Worm (Caenorhabditis elegans): Measurements from ENCODE around the gene W09D6.1.

The W09D6.1 gene

DNA sequence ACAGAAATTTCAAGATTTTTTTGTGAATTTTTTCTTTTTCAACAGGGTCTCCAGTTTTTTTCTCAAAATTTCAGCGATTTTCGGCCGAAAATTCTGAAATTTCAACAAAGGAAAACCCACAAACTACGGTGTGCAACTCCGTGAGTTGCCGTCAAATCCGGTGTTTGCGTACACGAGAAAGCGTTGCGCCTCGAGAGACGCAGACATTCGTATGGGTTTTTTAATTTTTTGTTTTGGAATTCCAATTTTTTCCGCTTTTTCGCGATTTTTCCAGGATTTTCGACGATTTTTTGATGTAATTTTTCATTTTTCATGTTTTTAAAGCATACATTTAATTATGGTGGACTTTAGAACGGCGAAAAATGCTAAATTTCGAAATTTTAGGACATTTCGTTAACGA is 32.5 kb upstream of the W09D6.1 start (continued):
- TF ChIP-seq nfya-2 (GFP tag; IDR thresholded peaks at IDR 0.05), result no peak
- TF ChIP-seq sdz-38 (tag; optimal IDR thresholded peaks at IDR 0.05), result no peak

DNA sequence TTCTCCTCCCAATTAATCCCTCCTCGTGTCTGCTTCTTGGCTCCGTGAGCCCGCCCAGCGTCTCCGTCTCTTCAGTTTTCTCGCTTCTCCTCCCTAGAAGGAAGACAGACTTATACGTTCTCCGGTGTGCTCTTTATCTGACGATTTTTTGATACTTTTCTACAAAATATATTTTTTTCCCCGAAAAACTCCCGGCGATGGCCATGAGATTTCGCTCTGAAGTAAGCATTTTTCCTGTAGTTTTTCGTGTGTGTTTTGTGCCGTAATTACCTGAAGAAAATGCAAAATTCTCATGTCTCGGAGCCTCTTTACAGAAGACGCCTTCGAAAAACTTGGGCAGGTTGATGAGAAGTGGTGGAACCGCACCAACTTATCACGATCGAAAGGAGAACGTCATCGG is 32.0 kb upstream of the W09D6.1 start, which contains the start of gene spat-2:
TSS of gene spat-2 (plus strand) at position 301 of the 400 bp plus-strand sequence.
- no peak for TF ChIP-seq ztf-26 (tag; optimal IDR thresholded peaks at IDR 0.05)
- TF ChIP-seq nhr-80 (tag; optimal IDR thresholded peaks at IDR 0.05), result no peak
- TF ChIP-seq unc-130 (GFP tag; optimal IDR thresholded peaks at IDR 0.05), result no peak
- no peak for TF ChIP-seq F33H1.4 (GFP tag; IDR thresholded peaks at IDR 0.05)
- TF ChIP-seq Y53F4B.3 (GFP tag; IDR thresholded peaks at IDR 0.05), result no peak
- no peak for TF ChIP-seq Y56A3A.18 (GFP tag; IDR thresholded peaks at IDR 0.05)
- TF ChIP-seq attf-5 (GFP tag; optimal IDR thresholded peaks at IDR 0.05), result no peak
- no peak for TF ChIP-seq sea-2 (GFP tag; IDR thresholded peaks at IDR 0.05)
- TF ChIP-seq nhr-120 (GFP tag; IDR thresholded peaks at IDR 0.05), result no peak
- TF ChIP-seq tbx-9 (tag; optimal IDR thresholded peaks at IDR 0.05; ENCODE audit: borderline replicate concordance), result no peak
- no peak for TF ChIP-seq ceh-79 (tag; optimal IDR thresholded peaks at IDR 0.05)
- TF ChIP-seq nhr-179 (tag; optimal IDR thresholded peaks at IDR 0.05), result no peak
- no peak for TF ChIP-seq zfh-2 (GFP tag; conservative IDR thresholded peaks at IDR 0.05)
- TF ChIP-seq mes-4 (tag; optimal IDR thresholded peaks at IDR 0.05), result no peak

DNA sequence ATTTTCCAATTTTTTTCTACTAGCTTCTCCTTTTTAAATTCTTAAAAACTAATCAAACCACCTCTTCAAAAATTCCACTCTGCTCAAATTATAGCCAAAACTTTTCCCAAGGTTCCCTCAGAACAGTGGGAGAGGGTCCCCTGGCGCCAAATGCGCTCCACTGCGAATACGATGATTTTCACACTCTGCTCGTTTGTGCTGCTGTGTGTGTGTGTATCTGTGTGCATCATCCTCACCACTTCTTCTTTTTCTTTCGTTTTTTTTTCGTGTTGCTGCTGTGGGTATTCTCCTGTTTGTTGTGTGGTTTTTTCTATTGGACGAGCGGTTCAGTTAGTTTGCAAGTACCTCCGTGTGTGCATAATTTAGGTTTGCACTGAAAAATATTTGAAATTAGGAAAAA is 29.4 kb upstream of the W09D6.1 start:
- TF ChIP-seq mcd-1 (GFP tag; IDR thresholded peaks at IDR 0.05) (0 out of 2 replicates have a peak, but pooled peaks have one; percentile 10), F55B11.4 (tag; optimal IDR thresholded peaks at IDR 0.05; ENCODE audit: borderline replicate concordance, insufficient read depth) (no peak), zfh-2 (GFP tag; conservative IDR thresholded peaks at IDR 0.05) (0 out of 2 replicates have a peak, but pooled peaks have one; percentile 23)

ce11 chrIII:11040606-11041005 is 28.0 kb upstream of the W09D6.1 start:
- TF ChIP-seq B0035.1 (tag; optimal IDR thresholded peaks at IDR 0.05), result no peak
- TF ChIP-seq ceh-40 (GFP tag; IDR thresholded peaks at IDR 0.05), result no peak
- TF ChIP-seq nhr-80 (tag; optimal IDR thresholded peaks at IDR 0.05), result peak; percentile 29

ce11 chrIII:11045196-11045595 is 23.5 kb upstream of the W09D6.1 start:
- no peak for TF ChIP-seq sea-2 (GFP tag; IDR thresholded peaks at IDR 0.05)
- TF ChIP-seq cebp-1 (GFP tag; IDR thresholded peaks at IDR 0.05), result no peak
- no peak for TF ChIP-seq cebp-1 (tag; optimal IDR thresholded peaks at IDR 0.05)
- no peak for TF ChIP-seq hmg-1.2 (GFP tag; IDR thresholded peaks at IDR 0.05)
- no peak for TF ChIP-seq repo-1 (tag; optimal IDR thresholded peaks at IDR 0.05)
- no peak for TF ChIP-seq lsl-1 (GFP tag; optimal IDR thresholded peaks at IDR 0.05)
- TF ChIP-seq ceh-27 (GFP tag; optimal IDR thresholded peaks at IDR 0.05), result no peak
- TF ChIP-seq zfh-2 (GFP tag; conservative IDR thresholded peaks at IDR 0.05), result peak; percentile 69
- TF ChIP-seq hlh-26 (GFP tag; conservative IDR thresholded peaks at IDR 0.05), result no peak

ce11 chrIII:11046549-11046948 is 22.1 kb upstream of the W09D6.1 start:
- no peak for TF ChIP-seq ceh-91 (GFP tag; IDR thresholded peaks at IDR 0.05)
- TF ChIP-seq repo-1 (tag; optimal IDR thresholded peaks at IDR 0.05), result no peak
- no peak for TF ChIP-seq cebp-1 (GFP tag; IDR thresholded peaks at IDR 0.05)
- peak; percentile 2 for TF ChIP-seq cebp-1 (tag; optimal IDR thresholded peaks at IDR 0.05)
- peak; percentile 76 for TF ChIP-seq nhr-80 (tag; optimal IDR thresholded peaks at IDR 0.05)

DNA sequence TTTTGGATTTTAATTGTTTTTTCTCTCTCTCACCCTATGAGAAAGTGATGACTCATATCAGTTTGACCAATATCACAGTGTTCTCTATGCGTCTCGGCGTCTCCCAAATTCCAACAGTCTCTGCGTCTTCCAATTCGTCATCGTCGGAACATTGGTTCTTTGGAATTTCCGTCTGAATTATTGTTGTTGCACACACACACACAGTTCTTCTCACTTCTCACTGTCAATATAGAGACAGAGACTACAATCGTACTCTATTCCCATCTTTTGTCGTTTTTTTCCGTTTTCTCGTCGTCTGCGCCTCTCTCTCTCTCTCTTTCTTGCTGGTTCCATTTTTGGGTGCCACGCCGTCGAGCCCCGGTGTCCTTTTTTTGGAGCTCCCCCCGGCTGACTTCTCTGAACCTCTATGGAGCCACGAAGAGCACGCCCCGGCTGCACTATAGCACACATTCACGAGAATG is 18.0 kb upstream of the W09D6.1 start:
- peak; percentile 35 for TF ChIP-seq pha-4 (tag; optimal IDR thresholded peaks at IDR 0.05)
- TF ChIP-seq zfh-2 (GFP tag; conservative IDR thresholded peaks at IDR 0.05), result peak; percentile 90
- TF ChIP-seq cebp-1 (GFP tag; IDR thresholded peaks at IDR 0.05), result peak; percentile 11; the same call in 1 of the 2 replicates
- TF ChIP-seq cebp-1 (tag; optimal IDR thresholded peaks at IDR 0.05), result peak; percentile 29
- TF ChIP-seq dox-1 (GFP tag; IDR thresholded peaks at IDR 0.05), result peak; percentile 21; the same call in 1 of the 2 replicates
- peak; percentile 32 for TF ChIP-seq lin-40 (tag; optimal IDR thresholded peaks at IDR 0.05)
- peak; percentile 77; the same call in 1 of the 2 replicates for TF ChIP-seq hmg-1.2 (GFP tag; IDR thresholded peaks at IDR 0.05)
- peak; percentile 39 for TF ChIP-seq attf-5 (GFP tag; optimal IDR thresholded peaks at IDR 0.05)
- peak; percentile 34 for TF ChIP-seq nhr-80 (tag; optimal IDR thresholded peaks at IDR 0.05)
- TF ChIP-seq ama-1 (optimal IDR thresholded peaks at IDR 0.05), result no peak
- TF ChIP-seq ama-1 (GFP tag; optimal IDR thresholded peaks at IDR 0.05), result no peak
- TF ChIP-seq tbp1 (GFP tag; optimal IDR thresholded peaks at IDR 0.05), result peak; percentile 13
- TF ChIP-seq lag-1 (GFP tag; IDR thresholded peaks at IDR 0.05), result no peak
